5 fruit fly cellular contexts compared by ENCODE assay signal in genomic region chr2L:14997370-14997769, dm6.
TF ChIP-seq lines count a peak whose summit lies in the region.

Gene mol, minus strand, starts transcription at chr2L:14997559.

- no peak for TF ChIP-seq CTCF in whole organism, embryonic (GFP tag; optimal IDR thresholded peaks at IDR 0.05; lab: Kevin White, UChicago)

TF ChIP-seq in whole organism, 6 proteins besides CTCF, POLR2A, EP300 and RAD21:
- TF ChIP-seq usp (GFP tag; optimal IDR thresholded peaks at IDR 0.05; lab: Kevin White, UChicago), result no peak
- TF ChIP-seq Dll (optimal IDR thresholded peaks at IDR 0.05; lab: Kevin White, UChicago), result peak; percentile 37

TF ChIP-seq in whole organism, embryonic, 481 proteins besides CTCF, POLR2A, EP300 and RAD21 (continues in another document):
- TF ChIP-seq ci (GFP tag; IDR thresholded peaks at IDR 0.05; lab: Robert Waterston, UW), result 0 out of 3 replicates have a peak, but pooled peaks have one; percentile 42
- peak; percentile 17 for TF ChIP-seq oc (tag; optimal IDR thresholded peaks at IDR 0.05; lab: Kevin White, UChicago)
- TF ChIP-seq Ets65A (GFP tag; lab: Kevin White, UChicago), result peak; percentile 64
- TF ChIP-seq Blimp-1 (GFP tag; optimal IDR thresholded peaks at IDR 0.05; lab: Kevin White, UChicago), result peak; percentile 63
- TF ChIP-seq Dll (GFP tag; IDR thresholded peaks at IDR 0.05; lab: Robert Waterston, UW; ENCODE audit: partially characterized antibody), result 0 out of 4 replicates have a peak, but pooled peaks have one; percentile 16
- 0 out of 2 replicates have a peak, but pooled peaks have one; percentile 8 for TF ChIP-seq CG14014 (GFP tag; IDR thresholded peaks at IDR 0.05; lab: Robert Waterston, UW)
- no peak for TF ChIP-seq seq (GFP tag; IDR thresholded peaks at IDR 0.05; lab: Robert Waterston, UW)
- TF ChIP-seq Deaf1 (tag; optimal IDR thresholded peaks at IDR 0.05; lab: Kevin White, UChicago), result peak; percentile 11
- 0 out of 2 replicates have a peak, but pooled peaks have one; percentile 17 for TF ChIP-seq Bgb (GFP tag; IDR thresholded peaks at IDR 0.05; lab: Robert Waterston, UW; ENCODE audit: partially characterized antibody)
- no peak for TF ChIP-seq YL-1 (GFP tag; optimal IDR thresholded peaks at IDR 0.05; lab: Kevin White, UChicago)
- no peak for TF ChIP-seq nerfin-2 (GFP tag; IDR thresholded peaks at IDR 0.05; lab: Robert Waterston, UW; ENCODE audit: partially characterized antibody)
- no peak for TF ChIP-seq Optix (GFP tag; IDR thresholded peaks at IDR 0.05; lab: Robert Waterston, UW)
- TF ChIP-seq Atf6 (GFP tag; IDR thresholded peaks at IDR 0.05; lab: Robert Waterston, UW), result no peak
- TF ChIP-seq E2f2 (GFP tag; IDR thresholded peaks at IDR 0.05; lab: Robert Waterston, UW), result 0 out of 2 replicates have a peak, but pooled peaks have one; percentile 18
- TF ChIP-seq CG13287 (GFP tag; IDR thresholded peaks at IDR 0.05; lab: Robert Waterston, UW; ENCODE audit: partially characterized antibody), result peak; percentile 23; the same call in 1 of the 2 replicates
- TF ChIP-seq Drgx (GFP tag; IDR thresholded peaks at IDR 0.05; lab: Robert Waterston, UW), result no peak
- peak; percentile 81 for TF ChIP-seq Jarid2 (GFP tag; optimal IDR thresholded peaks at IDR 0.05; lab: Kevin White, UChicago)
- TF ChIP-seq Trl (optimal IDR thresholded peaks at IDR 0.05; lab: Kevin White, UChicago), result peak; percentile 50 to 59
- TF ChIP-seq Trl (GFP tag; optimal IDR thresholded peaks at IDR 0.05; lab: Kevin White, UChicago), result peak; percentile 6
- TF ChIP-seq toy (GFP tag; IDR thresholded peaks at IDR 0.05; lab: Robert Waterston, UW), result no peak

TF ChIP-seq in whole organism, prepupa, 60 proteins besides CTCF, POLR2A, EP300 and RAD21 (continues in another document):
- TF ChIP-seq spab (GFP tag; optimal IDR thresholded peaks at IDR 0.05; lab: Kevin White, UChicago) (no peak), cyc (GFP tag; optimal IDR thresholded peaks at IDR 0.05; lab: Kevin White, UChicago) (no peak), achi (GFP tag; optimal IDR thresholded peaks at IDR 0.05; lab: Kevin White, UChicago) (no peak), Blimp-1 (GFP tag; optimal IDR thresholded peaks at IDR 0.05; lab: Kevin White, UChicago) (peak; percentile 24), fd85E (GFP tag; optimal IDR thresholded peaks at IDR 0.05; lab: Kevin White, UChicago) (no peak), CG16779 (tag; optimal IDR thresholded peaks at IDR 0.05; lab: Kevin White, UChicago) (no peak), vri (GFP tag; optimal IDR thresholded peaks at IDR 0.05; lab: Kevin White, UChicago) (peak; percentile 34), CG9139 (GFP tag; optimal IDR thresholded peaks at IDR 0.05; lab: Kevin White, UChicago) (peak; percentile 60), dsx (GFP tag; optimal IDR thresholded peaks at IDR 0.05; lab: Kevin White, UChicago; ENCODE audit: poor library complexity, severe bottlenecking) (peak; percentile 56), CG8119 (GFP tag; IDR thresholded peaks at IDR 0.05; lab: Robert Waterston, UW) (no peak; the same call in 1 of the 3 replicates), Ets21C (GFP tag; optimal IDR thresholded peaks at IDR 0.05; lab: Kevin White, UChicago) (no peak), pdm3 (GFP tag; optimal IDR thresholded peaks at IDR 0.05; lab: Kevin White, UChicago) (no peak), ss (GFP tag; optimal IDR thresholded peaks at IDR 0.05; lab: Kevin White, UChicago) (peak; percentile 61 to 66), CG3919 (GFP tag; optimal IDR thresholded peaks at IDR 0.05; lab: Kevin White, UChicago) (no peak), CG6808 (GFP tag; optimal IDR thresholded peaks at IDR 0.05; lab: Kevin White, UChicago) (peak; percentile 7), Sox14 (GFP tag; optimal IDR thresholded peaks at IDR 0.05; lab: Kevin White, UChicago) (no peak), Hr39 (GFP tag; optimal IDR thresholded peaks at IDR 0.05; lab: Kevin White, UChicago) (no peak), Sox15 (GFP tag; optimal IDR thresholded peaks at IDR 0.05; lab: Kevin White, UChicago) (no peak), CG10669 (GFP tag; optimal IDR thresholded peaks at IDR 0.05; lab: Kevin White, UChicago) (no peak), Eip93F (GFP tag; optimal IDR thresholded peaks at IDR 0.05; lab: Kevin White, UChicago) (no peak), Eip75B (GFP tag; optimal IDR thresholded peaks at IDR 0.05; lab: Kevin White, UChicago) (no peak), CG3032 (tag; optimal IDR thresholded peaks at IDR 0.05; lab: Kevin White, UChicago) (no peak), CG6276 (GFP tag; optimal IDR thresholded peaks at IDR 0.05; lab: Kevin White, UChicago) (no peak), Gug (GFP tag; IDR thresholded peaks at IDR 0.05; lab: Robert Waterston, UW) (no peak)

TF ChIP-seq in whole organism, pupa, 21 proteins besides CTCF, POLR2A, EP300 and RAD21:
- TF ChIP-seq CG34367 (tag; optimal IDR thresholded peaks at IDR 0.05; lab: Kevin White, UChicago) (peak; percentile 1), gl (tag; optimal IDR thresholded peaks at IDR 0.05; lab: Kevin White, UChicago) (peak; percentile 51), Pif1A (GFP tag; optimal IDR thresholded peaks at IDR 0.05; lab: Kevin White, UChicago) (no peak), CG8159 (tag; optimal IDR thresholded peaks at IDR 0.05; lab: Kevin White, UChicago) (peak; percentile 4), EcR (GFP tag; optimal IDR thresholded peaks at IDR 0.05; lab: Kevin White, UChicago) (peak; percentile 41), Pif1B (GFP tag; optimal IDR thresholded peaks at IDR 0.05; lab: Kevin White, UChicago) (no peak), CG9948 (tag; optimal IDR thresholded peaks at IDR 0.05; lab: Kevin White, UChicago) (no peak), CG12605 (GFP tag; IDR thresholded peaks at IDR 0.05; lab: Robert Waterston, UW) (0 out of 2 replicates have a peak, but pooled peaks have one; percentile 27), D1 (tag; optimal IDR thresholded peaks at IDR 0.05; lab: Kevin White, UChicago) (peak; percentile 34), CG15710 (tag; optimal IDR thresholded peaks at IDR 0.05; lab: Kevin White, UChicago) (peak; percentile 16), Ets98B (GFP tag; IDR thresholded peaks at IDR 0.05; lab: Robert Waterston, UW) (peak; percentile 52; the same call in 1 of the 2 replicates), CG4496 (GFP tag; IDR thresholded peaks at IDR 0.05; lab: Robert Waterston, UW) (peak; percentile 70)

TF ChIP-seq in whole organism, wandering third instar larva, 38 proteins besides CTCF, POLR2A, EP300 and RAD21:
- TF ChIP-seq Hr83 (GFP tag; optimal IDR thresholded peaks at IDR 0.05; lab: Kevin White, UChicago; ENCODE audit: poor library complexity, severe bottlenecking) (peak; percentile 16), jim (GFP tag; optimal IDR thresholded peaks at IDR 0.05; lab: Kevin White, UChicago) (peak; percentile 50), dl (GFP tag; optimal IDR thresholded peaks at IDR 0.05; lab: Kevin White, UChicago; ENCODE audit: insufficient read depth in 1 of 2, partially characterized antibody in 2 of 2) (peak; percentile 14 to 27), Vsx2 (GFP tag; optimal IDR thresholded peaks at IDR 0.05; lab: Kevin White, UChicago; ENCODE audit: partially characterized antibody) (peak; percentile 14), OdsH (GFP tag; optimal IDR thresholded peaks at IDR 0.05; lab: Kevin White, UChicago) (no peak), sv (GFP tag; optimal IDR thresholded peaks at IDR 0.05; lab: Kevin White, UChicago) (no peak), Dif (GFP tag; optimal IDR thresholded peaks at IDR 0.05; lab: Kevin White, UChicago; ENCODE audit: partially characterized antibody) (peak; percentile 57)
